Fruit fly (Drosophila melanogaster) whole organism, embryonic: ENCODE data around the gene mtsh.

Source experiments
- Atf3 ChIP-seq: fragments of 200-800 bp; sonication (Bioruptor generic); optimal IDR thresholded peaks from 3 replicates; lab custom pipeline; 2016; ENCODE audit warnings: missing biosample characterization, missing genetic modification characterization
- Bgb ChIP-seq: fragments of 200-800 bp; sonication (Bioruptor generic); IDR thresholded peaks from 2 replicates; pipeline ENCODE4 v1.3.6; 2022; ENCODE audit warnings: missing biosample characterization, missing genetic modification characterization; ENCODE audit not compliant: partially characterized antibody
- CG11398 ChIP-seq: fragments of 200-800 bp; sonication (Bioruptor generic); optimal IDR thresholded peaks from 2 replicates; lab custom pipeline; 2016; ENCODE audit warnings: missing biosample characterization, missing genetic modification characterization
- CG1233 ChIP-seq: fragments of 200-800 bp; sonication (Bioruptor generic); optimal IDR thresholded peaks from 4 replicates; lab custom pipeline; 2018; ENCODE audit warnings: missing biosample characterization, mild to moderate bottlenecking, missing genetic modification characterization
- CG13287 ChIP-seq: fragments of 200-800 bp; sonication (Bioruptor generic); IDR thresholded peaks from 2 replicates; pipeline ENCODE4 v1.3.6; 2022; ENCODE audit warnings: missing biosample characterization, missing genetic modification characterization; ENCODE audit not compliant: partially characterized antibody
- CG14860 ChIP-seq: fragments of 200-800 bp; sonication (Bioruptor generic); IDR thresholded peaks from 3 replicates; pipeline ENCODE4 v1.3.6; 2022; ENCODE audit warnings: missing biosample characterization, missing genetic modification characterization; ENCODE audit not compliant: partially characterized antibody
- CG15269 ChIP-seq: fragments of 200-800 bp; sonication (Bioruptor generic); optimal IDR thresholded peaks from 2 replicates; lab custom pipeline; 2018; ENCODE audit warnings: missing biosample characterization, mild to moderate bottlenecking, missing genetic modification characterization, moderate library complexity
- CG16813 ChIP-seq: fragments of 200-800 bp; sonication (Bioruptor generic); IDR thresholded peaks from 3 replicates; pipeline ENCODE4 v1.3.6; 2022; ENCODE audit warnings: missing biosample characterization, missing genetic modification characterization; ENCODE audit not compliant: partially characterized antibody
- CG17186 ChIP-seq: fragments of 200-800 bp; sonication (Bioruptor generic); optimal IDR thresholded peaks from 3 replicates; lab custom pipeline; 2017; ENCODE audit warnings: missing biosample characterization, missing genetic modification reagents, missing genetic modification characterization
- CG17361 ChIP-seq: fragments of 200-800 bp; sonication (Bioruptor generic); IDR thresholded peaks from 3 replicates; pipeline ENCODE4 v1.3.6; 2022; ENCODE audit warnings: missing biosample characterization, missing genetic modification characterization
- CG2129 ChIP-seq: fragments of 200-800 bp; sonication (Bioruptor generic); IDR thresholded peaks from 2 replicates; pipeline ENCODE4 v1.3.6; 2022; ENCODE audit warnings: missing biosample characterization, missing genetic modification characterization; ENCODE audit not compliant: partially characterized antibody
- CG2875 ChIP-seq: fragments of 200-800 bp; sonication (Bioruptor generic); optimal IDR thresholded peaks from 2 replicates; lab custom pipeline; 2017; ENCODE audit warnings: missing biosample characterization, mild to moderate bottlenecking, missing genetic modification characterization, missing genetic modification reagents
- CG31388 ChIP-seq: fragments of 200-800 bp; sonication (Bioruptor generic); optimal IDR thresholded peaks from 2 replicates; lab custom pipeline; 2016; ENCODE audit warnings: missing biosample characterization, missing genetic modification characterization
- CG33557 ChIP-seq: fragments of 200-800 bp; sonication (Bioruptor generic); optimal IDR thresholded peaks from 2 replicates; lab custom pipeline; 2019; ENCODE audit warnings: missing biosample characterization, mild to moderate bottlenecking, missing genetic modification characterization, moderate library complexity
- CG34376 ChIP-seq: fragments of 200-800 bp; sonication (Bioruptor generic); optimal IDR thresholded peaks from 2 replicates; lab custom pipeline; 2018; ENCODE audit warnings: missing biosample characterization, mild to moderate bottlenecking, missing genetic modification characterization
- CG4404 ChIP-seq: fragments of 200-800 bp; sonication (Bioruptor generic); IDR thresholded peaks from 2 replicates; pipeline ENCODE4 v1.3.6; 2022; ENCODE audit warnings: missing biosample characterization, missing genetic modification characterization
- CG6254 ChIP-seq: fragments of 200-800 bp; sonication (Bioruptor generic); optimal IDR thresholded peaks from 3 replicates; lab custom pipeline; 2017; ENCODE audit warnings: mild to moderate bottlenecking, missing biosample characterization, missing genetic modification reagents, missing genetic modification characterization
- CG9437 ChIP-seq: fragments of 200-800 bp; sonication (Bioruptor generic); optimal IDR thresholded peaks from 2 replicates; lab custom pipeline; 2018; ENCODE audit warnings: missing biosample characterization, mild to moderate bottlenecking, missing genetic modification characterization
- Doc3 ChIP-seq: fragments of 200-800 bp; sonication (Bioruptor generic); IDR thresholded peaks from 3 replicates; pipeline ENCODE4 v1.3.6; 2022; ENCODE audit warnings: missing biosample characterization, missing genetic modification characterization; ENCODE audit not compliant: partially characterized antibody
- Eip74EF ChIP-seq, 2 experiments: fragments of 200-800 bp in 1 of 2; fragments of >200 bp in 1 of 2; sonication (Bioruptor generic) in 1 of 2; optimal IDR thresholded peaks; 2 replicates each; lab custom pipeline; 2017 to 2019; ENCODE audit warnings: missing biosample characterization in 2 of 2, missing genetic modification characterization in 2 of 2, mild to moderate bottlenecking in 1 of 2, moderate library complexity in 1 of 2
- Hey ChIP-seq: fragments of 200-800 bp; sonication (Bioruptor generic); optimal IDR thresholded peaks from 3 replicates; lab custom pipeline; 2018; ENCODE audit warnings: missing biosample characterization, mild to moderate bottlenecking, missing genetic modification characterization
- Med ChIP-seq: fragments of 200-800 bp; sonication (Bioruptor generic); peaks from one replicate; lab custom pipeline; 2016; ENCODE audit warnings: missing biosample characterization, missing genetic modification characterization, mild to moderate bottlenecking, inconsistent platforms, moderate library complexity
- Mes4 ChIP-seq: fragments of 200-800 bp; sonication (Bioruptor generic); optimal IDR thresholded peaks from 2 replicates; lab custom pipeline; 2016; ENCODE audit warnings: missing biosample characterization, missing genetic modification characterization
- NC2β ChIP-seq: fragments of 200-800 bp; sonication (Bioruptor generic); optimal IDR thresholded peaks from 2 replicates; lab custom pipeline; 2016; ENCODE audit warnings: missing biosample characterization, missing genetic modification characterization
- Nf-YB ChIP-seq: fragments of 200-800 bp; sonication (Bioruptor generic); optimal IDR thresholded peaks from 3 replicates; lab custom pipeline; 2019; ENCODE audit warnings: missing biosample characterization, mild to moderate bottlenecking, missing genetic modification characterization, moderate library complexity
- Sin3A ChIP-seq: fragments of >200 bp; optimal IDR thresholded peaks from 2 replicates; lab custom pipeline; 2018
- Six4 ChIP-seq: fragments of 200-800 bp; sonication (Bioruptor generic); optimal IDR thresholded peaks from 2 replicates; lab custom pipeline; 2016; ENCODE audit warnings: missing biosample characterization, missing genetic modification characterization
- Tbp ChIP-seq: fragments of >200 bp; optimal IDR thresholded peaks from 2 replicates; lab custom pipeline; 2018; ENCODE audit warnings: missing biosample characterization, missing genetic modification characterization
- ab ChIP-seq: fragments of 200-800 bp; sonication (Bioruptor generic); optimal IDR thresholded peaks from 2 replicates; lab custom pipeline; 2016; ENCODE audit warnings: missing biosample characterization, missing genetic modification characterization
- cas ChIP-seq: fragments of 200-800 bp; sonication (Bioruptor generic); IDR thresholded peaks from 2 replicates; pipeline ENCODE4 v1.3.6; 2022; ENCODE audit warnings: missing biosample characterization, missing genetic modification characterization
- crc ChIP-seq: fragments of 200-800 bp; sonication (Bioruptor generic); optimal IDR thresholded peaks from 2 replicates; lab custom pipeline; 2016; ENCODE audit warnings: missing biosample characterization, missing genetic modification characterization
- dysf ChIP-seq: fragments of 200-800 bp; sonication (Bioruptor generic); IDR thresholded peaks from 3 replicates; pipeline ENCODE4 v1.3.6; 2022; ENCODE audit warnings: missing biosample characterization, missing genetic modification characterization
- gcm2 ChIP-seq: fragments of 200-800 bp; sonication (Bioruptor generic); optimal IDR thresholded peaks from 2 replicates; lab custom pipeline; 2016; ENCODE audit warnings: missing biosample characterization, missing genetic modification characterization
- gfzf ChIP-seq: fragments of 200-800 bp; sonication (Bioruptor generic); optimal IDR thresholded peaks from 2 replicates; lab custom pipeline; 2016; ENCODE audit warnings: missing biosample characterization, mild to moderate bottlenecking, missing genetic modification characterization, moderate library complexity
- gsb-n ChIP-seq: fragments of 200-800 bp; sonication (Bioruptor generic); optimal IDR thresholded peaks from 3 replicates; lab custom pipeline; 2018; ENCODE audit warnings: missing biosample characterization, mild to moderate bottlenecking, missing genetic modification characterization
- jumu ChIP-seq: fragments of 200-800 bp; sonication (Bioruptor generic); optimal IDR thresholded peaks from 3 replicates; lab custom pipeline; 2016; ENCODE audit warnings: missing biosample characterization, missing genetic modification characterization
- ken ChIP-seq: fragments of 200-800 bp; sonication (Bioruptor generic); IDR thresholded peaks from 3 replicates; pipeline ENCODE4 v1.3.6; 2022; ENCODE audit warnings: missing biosample characterization, missing genetic modification characterization
- knrl ChIP-seq: fragments of 200-800 bp; sonication (Bioruptor generic); IDR thresholded peaks from 3 replicates; pipeline ENCODE4 v1.3.6; 2022; ENCODE audit warnings: missing biosample characterization, missing genetic modification characterization; ENCODE audit not compliant: partially characterized antibody
- mld ChIP-seq: fragments of 200-800 bp; sonication (Bioruptor generic); IDR thresholded peaks from 3 replicates; pipeline ENCODE4 v1.3.6; 2022; ENCODE audit warnings: missing biosample characterization, missing genetic modification characterization; ENCODE audit not compliant: partially characterized antibody
- otp ChIP-seq: fragments of 200-800 bp; sonication (Bioruptor generic); IDR thresholded peaks from 3 replicates; pipeline ENCODE4, ENCODE4 v1.3.6; 2022; ENCODE audit warnings: missing biosample characterization, missing genetic modification characterization
- pfk ChIP-seq: fragments of 200-800 bp; sonication (Bioruptor generic); optimal IDR thresholded peaks from 2 replicates; lab custom pipeline; 2018; ENCODE audit warnings: missing biosample characterization, mild to moderate bottlenecking, missing genetic modification characterization, moderate library complexity
- ranshi ChIP-seq: fragments of 200-800 bp; sonication (Bioruptor generic); IDR thresholded peaks from 2 replicates; pipeline ENCODE4 v1.3.6; 2022; ENCODE audit warnings: missing biosample characterization, missing genetic modification characterization
- run ChIP-seq: fragments of 200-800 bp; sonication (Bioruptor generic); optimal IDR thresholded peaks from 3 replicates; lab custom pipeline; 2018; ENCODE audit warnings: missing biosample characterization, mild to moderate bottlenecking, missing genetic modification characterization
- scrt ChIP-seq: fragments of 200-800 bp; sonication (Bioruptor generic); optimal IDR thresholded peaks from 2 replicates; lab custom pipeline; 2018; ENCODE audit warnings: missing biosample characterization, mild to moderate bottlenecking, missing genetic modification characterization, moderate library complexity
- sd ChIP-seq: fragments of 200-800 bp; sonication (Bioruptor generic); optimal IDR thresholded peaks from 3 replicates; lab custom pipeline; 2018; ENCODE audit warnings: missing biosample characterization, mild to moderate bottlenecking, missing genetic modification characterization, moderate library complexity
- tap ChIP-seq: fragments of 200-800 bp; optimal IDR thresholded peaks from 3 replicates; lab custom pipeline; 2019; ENCODE audit warnings: missing biosample characterization, mild to moderate bottlenecking, missing genetic modification characterization, moderate library complexity
- tin ChIP-seq: fragments of 200-800 bp; sonication (Bioruptor generic); optimal IDR thresholded peaks from 3 replicates; lab custom pipeline; 2016; ENCODE audit warnings: missing biosample characterization, missing genetic modification characterization
- trem ChIP-seq: fragments of 200-800 bp; optimal IDR thresholded peaks from 3 replicates; lab custom pipeline; 2019; ENCODE audit warnings: missing biosample characterization, mild to moderate bottlenecking, missing genetic modification characterization, moderate library complexity
- wek ChIP-seq: fragments of 200-800 bp; sonication (Bioruptor generic); optimal IDR thresholded peaks from 3 replicates; lab custom pipeline; 2018; ENCODE audit warnings: missing biosample characterization, mild to moderate bottlenecking, missing genetic modification characterization, moderate library complexity
- zen ChIP-seq: fragments of 200-800 bp; sonication (Bioruptor generic); optimal IDR thresholded peaks from 3 replicates; lab custom pipeline; 2018; ENCODE audit warnings: missing biosample characterization, mild to moderate bottlenecking, missing genetic modification characterization, moderate library complexity

mtsh gene

dm6 chr2L:8350560-8351171, 31.0 kb upstream of the mtsh start (continued):
- TF ChIP-seq tap (tag; lab: Kevin White, UChicago) (no peak), wek (peak; percentile 52), CG6254 (no peak), Hey (tag; lab: Kevin White, UChicago) (peak; percentile 31), Med (peak; percentile 86), mld (GFP tag; lab: Robert Waterston, UW) (no peak), knrl (GFP tag; lab: Robert Waterston, UW) (no peak), ken (GFP tag; lab: Robert Waterston, UW) (no peak), CG33557 (GFP tag; lab: Kevin White, UChicago) (no peak), dysf (GFP tag; lab: Robert Waterston, UW) (no peak), jumu (GFP tag; lab: Kevin White, UChicago) (no peak), gcm2 (GFP tag; lab: Kevin White, UChicago) (no peak), CG17186 (GFP tag; lab: Kevin White, UChicago) (no peak), run (tag; lab: Kevin White, UChicago) (no peak), trem (tag; lab: Kevin White, UChicago) (no peak), cas (GFP tag; lab: Robert Waterston, UW) (no peak), Eip74EF (GFP tag; optimal IDR thresholded peaks at IDR 0.05; lab: Kevin White, UChicago) (peak in 1 of 2 experiments; percentile 23), Nf-YB (GFP tag; lab: Kevin White, UChicago) (peak; percentile 3), CG14860 (GFP tag; lab: Robert Waterston, UW) (no peak), Mes4 (GFP tag; lab: Kevin White, UChicago) (no peak), Sin3A (no peak), CG4404 (no peak), NC2β (GFP tag; lab: Kevin White, UChicago) (no peak), CG1233 (peak; percentile 44), otp (0 out of 3 replicates have a peak, but pooled peaks have one; percentile 26), CG34376 (GFP tag; lab: Kevin White, UChicago) (peak; percentile 57), sd (tag; lab: Kevin White, UChicago) (peak; percentile 95), scrt (GFP tag; lab: Kevin White, UChicago) (peak; percentile 49), Bgb (GFP tag; lab: Robert Waterston, UW) (no peak), gsb-n (tag; lab: Kevin White, UChicago) (no peak), gfzf (GFP tag; lab: Kevin White, UChicago) (no peak), zen (no peak), Six4 (GFP tag; lab: Kevin White, UChicago) (no peak), ranshi (GFP tag; lab: Robert Waterston, UW) (no peak; the same call in 1 of the 2 replicates), CG17361 (GFP tag; lab: Robert Waterston, UW) (no peak), CG2129 (GFP tag; lab: Robert Waterston, UW) (no peak), pfk (GFP tag; lab: Kevin White, UChicago) (no peak), CG31388 (GFP tag; lab: Kevin White, UChicago) (no peak), CG9437 (GFP tag; lab: Kevin White, UChicago) (no peak), tin (no peak), Tbp (GFP tag; lab: Kevin White, UChicago) (no peak), CG11398 (GFP tag; lab: Kevin White, UChicago) (no peak), CG2875 (GFP tag; lab: Kevin White, UChicago) (no peak), CG15269 (tag; lab: Kevin White, UChicago) (peak; percentile 63), crc (GFP tag; lab: Kevin White, UChicago) (no peak), ab (GFP tag; lab: Kevin White, UChicago) (no peak), CG16813 (no peak), Doc3 (no peak), Atf3 (GFP tag; lab: Kevin White, UChicago) (no peak), CG13287 (GFP tag; lab: Robert Waterston, UW) (no peak)
